Worm (Caenorhabditis elegans) whole organism, midembryonic: ENCODE results near the gene gem-1.
A peak's percentile ranks its signal among the peaks of the same experiment; 100 is the strongest.

Source experiments
- T22C8.4 ChIP-seq: fragments of 200-800 bp; sonication (Bioruptor generic); IDR thresholded peaks from 2 replicates; pipeline ENCODE4 v1.3.6; 2022; ENCODE audit warnings: missing genetic modification characterization, missing compliant biosample characterization
- cog-1 ChIP-seq: sonication (generic microtip); optimal IDR thresholded peaks from 2 replicates; lab custom pipeline; 2016; ENCODE audit warnings: missing genetic modification characterization, missing compliant biosample characterization
- flt-1 ChIP-seq: fragments of 200-800 bp; sonication (Bioruptor generic); IDR thresholded peaks from 2 replicates; pipeline ENCODE4 v1.3.6; 2022; ENCODE audit warnings: missing genetic modification characterization, missing compliant biosample characterization
- klf-2 ChIP-seq: fragments of 200-800 bp; sonication (Bioruptor generic); conservative IDR thresholded peaks from 2 replicates; pipeline ENCODE4 v1.3.6; 2022; ENCODE audit warnings: missing genetic modification reagents, missing genetic modification characterization, missing compliant biosample characterization
- med-1 ChIP-seq: sonication (generic microtip); optimal IDR thresholded peaks from 2 replicates; lab custom pipeline; 2017; ENCODE audit warnings: missing genetic modification characterization, mild to moderate bottlenecking, missing compliant biosample characterization, antibody characterized with exemption, missing genetic modification reagents; ENCODE audit not compliant: insufficient read depth
- ref-1 ChIP-seq: fragments of 200-800 bp; sonication (Bioruptor generic); conservative IDR thresholded peaks from 2 replicates; pipeline ENCODE4 v1.3.6; 2022; ENCODE audit warnings: missing genetic modification reagents, missing genetic modification characterization, missing compliant biosample characterization
- tab-1 ChIP-seq: fragments of 200-800 bp; sonication (Bioruptor generic); IDR thresholded peaks from 2 replicates; pipeline ENCODE4 v1.3.6; 2022; ENCODE audit warnings: missing genetic modification characterization, missing compliant biosample characterization
- ztf-29 ChIP-seq: fragments of 200-800 bp; sonication (Bioruptor generic); IDR thresholded peaks from 2 replicates; pipeline ENCODE4 v1.3.6; 2022; ENCODE audit warnings: missing genetic modification reagents, missing genetic modification characterization, missing compliant biosample characterization

ce11 chrX:13396550-13397023, 19.8 kb upstream of the gem-1 start, which contains the start of gene F02C12.3:
- TF ChIP-seq flt-1, result no peak
- no peak for TF ChIP-seq ref-1 (GFP tag; lab: Robert Waterston, UW)
- TF ChIP-seq tab-1 (GFP tag; lab: Robert Waterston, UW), result no peak
- no peak for TF ChIP-seq ztf-29
- no peak for TF ChIP-seq T22C8.4 (GFP tag; lab: Robert Waterston, UW)
- TF ChIP-seq med-1 (GFP tag; lab: Kevin White, UChicago), result no peak
- no peak for TF ChIP-seq klf-2 (GFP tag; lab: Robert Waterston, UW)
- peak; percentile 44 for TF ChIP-seq cog-1 (tag; lab: Kevin White, UChicago)
